Worm (Caenorhabditis elegans) whole organism, midembryonic: ENCODE measurements around the gene str-254.

Source experiments
- T22C8.4 ChIP-seq: fragments of 200-800 bp; sonication (Bioruptor generic); IDR thresholded peaks from 2 replicates; pipeline ENCODE4 v1.3.6; 2022; ENCODE audit warnings: missing genetic modification characterization, missing compliant biosample characterization
- cog-1 ChIP-seq: sonication (generic microtip); optimal IDR thresholded peaks from 2 replicates; lab custom pipeline; 2016; ENCODE audit warnings: missing genetic modification characterization, missing compliant biosample characterization
- flt-1 ChIP-seq: fragments of 200-800 bp; sonication (Bioruptor generic); IDR thresholded peaks from 2 replicates; pipeline ENCODE4 v1.3.6; 2022; ENCODE audit warnings: missing genetic modification characterization, missing compliant biosample characterization
- klf-2 ChIP-seq: fragments of 200-800 bp; sonication (Bioruptor generic); conservative IDR thresholded peaks from 2 replicates; pipeline ENCODE4 v1.3.6; 2022; ENCODE audit warnings: missing genetic modification reagents, missing genetic modification characterization, missing compliant biosample characterization
- med-1 ChIP-seq: sonication (generic microtip); optimal IDR thresholded peaks from 2 replicates; lab custom pipeline; 2017; ENCODE audit warnings: missing genetic modification characterization, mild to moderate bottlenecking, missing compliant biosample characterization, antibody characterized with exemption, missing genetic modification reagents; ENCODE audit not compliant: insufficient read depth
- ref-1 ChIP-seq: fragments of 200-800 bp; sonication (Bioruptor generic); conservative IDR thresholded peaks from 2 replicates; pipeline ENCODE4 v1.3.6; 2022; ENCODE audit warnings: missing genetic modification reagents, missing genetic modification characterization, missing compliant biosample characterization
- tab-1 ChIP-seq: fragments of 200-800 bp; sonication (Bioruptor generic); IDR thresholded peaks from 2 replicates; pipeline ENCODE4 v1.3.6; 2022; ENCODE audit warnings: missing genetic modification characterization, missing compliant biosample characterization
- ztf-23 ChIP-seq: fragments of 200-800 bp; sonication (Bioruptor generic); IDR thresholded peaks from 2 replicates; pipeline ENCODE4 v1.3.6; 2022; ENCODE audit warnings: missing genetic modification reagents, missing genetic modification characterization, missing compliant biosample characterization
- ztf-29 ChIP-seq: fragments of 200-800 bp; sonication (Bioruptor generic); IDR thresholded peaks from 2 replicates; pipeline ENCODE4 v1.3.6; 2022; ENCODE audit warnings: missing genetic modification reagents, missing genetic modification characterization, missing compliant biosample characterization

str-254 gene

DNA sequence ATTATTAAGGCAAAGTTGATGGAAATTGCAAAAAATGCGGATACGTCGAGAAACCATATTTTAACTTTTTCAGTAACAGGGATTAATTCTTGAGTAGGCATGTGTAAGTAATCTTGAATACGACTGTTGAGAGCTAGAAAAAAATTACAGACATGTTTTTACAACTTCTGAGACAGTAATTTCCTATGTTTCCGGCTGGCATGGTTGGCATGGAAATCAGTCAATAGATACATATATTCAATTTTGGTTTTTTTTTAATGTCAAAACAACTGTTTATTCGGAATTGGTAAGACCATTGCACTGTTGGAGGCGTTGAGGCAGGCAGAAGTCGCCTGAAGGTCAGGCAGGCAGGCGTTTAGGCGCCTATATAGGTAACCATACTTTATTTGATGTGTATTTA lies at the start of gene str-254:
TSS of gene str-254 (minus strand) at position 101 of the 400 bp plus-strand sequence.
- TF ChIP-seq med-1 (GFP tag; lab: Kevin White, UChicago), result no peak

- no peak for TF ChIP-seq T22C8.4 (GFP tag; lab: Robert Waterston, UW)
- no peak for TF ChIP-seq ztf-23
- no peak for TF ChIP-seq klf-2 (GFP tag; lab: Robert Waterston, UW)
- TF ChIP-seq cog-1 (tag; lab: Kevin White, UChicago), result no peak
- TF ChIP-seq ztf-29 (GFP tag; lab: Robert Waterston, UW), result no peak
- no peak for TF ChIP-seq med-1 (GFP tag; lab: Kevin White, UChicago)
- no peak for TF ChIP-seq ref-1 (GFP tag; lab: Robert Waterston, UW)
- no peak for TF ChIP-seq flt-1 (GFP tag; lab: Robert Waterston, UW)
- no peak for TF ChIP-seq tab-1 (GFP tag; lab: Robert Waterston, UW)
Measured at ce11 chrV:16202618-16203017, 49.3 kb upstream of the str-254 start, which contains the start of gene F11A5.18. Gene F11A5.18 (plus strand): TSS chrV:16202918.

ce11 chrV:16201730-16202129 lies 48.5 kb upstream of the str-254 start, which contains the start of gene F11A5.17:
Gene F11A5.17 (plus strand): TSS chrV:16202030.
- TF ChIP-seq cog-1 (tag; lab: Kevin White, UChicago) (no peak), med-1 (GFP tag; lab: Kevin White, UChicago) (no peak), ztf-23 (no peak), tab-1 (GFP tag; lab: Robert Waterston, UW) (no peak), ref-1 (GFP tag; lab: Robert Waterston, UW) (no peak), T22C8.4 (GFP tag; lab: Robert Waterston, UW) (no peak), ztf-29 (GFP tag; lab: Robert Waterston, UW) (no peak), klf-2 (GFP tag; lab: Robert Waterston, UW) (no peak), flt-1 (GFP tag; lab: Robert Waterston, UW) (no peak)

DNA sequence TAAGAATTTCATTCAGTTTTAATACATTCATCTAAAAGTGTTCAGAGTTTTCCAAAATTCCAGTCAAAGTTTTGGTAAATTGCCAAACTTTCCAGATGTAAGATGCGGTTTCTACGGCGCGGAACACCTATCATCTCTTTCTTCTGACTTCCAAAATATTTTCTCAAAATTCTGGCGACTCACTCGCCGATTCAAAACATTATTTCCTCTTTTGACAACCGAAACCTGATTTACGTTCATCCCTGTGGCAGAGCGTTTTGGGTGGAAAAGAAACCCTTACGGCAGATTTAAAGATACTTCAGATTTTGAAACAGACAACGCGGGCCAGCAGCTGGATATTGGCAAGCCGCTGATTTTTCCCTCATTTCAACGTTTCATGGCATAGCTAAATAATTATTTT lies 44.7 kb upstream of the str-254 start, which contains the start of gene F11A5.5:
TSS of gene F11A5.5 (plus strand) at position 301 of the 400 bp plus-strand sequence.
- TF ChIP-seq ztf-23 (no peak), flt-1 (GFP tag; lab: Robert Waterston, UW) (no peak), tab-1 (GFP tag; lab: Robert Waterston, UW) (no peak), T22C8.4 (GFP tag; lab: Robert Waterston, UW) (no peak)

DNA sequence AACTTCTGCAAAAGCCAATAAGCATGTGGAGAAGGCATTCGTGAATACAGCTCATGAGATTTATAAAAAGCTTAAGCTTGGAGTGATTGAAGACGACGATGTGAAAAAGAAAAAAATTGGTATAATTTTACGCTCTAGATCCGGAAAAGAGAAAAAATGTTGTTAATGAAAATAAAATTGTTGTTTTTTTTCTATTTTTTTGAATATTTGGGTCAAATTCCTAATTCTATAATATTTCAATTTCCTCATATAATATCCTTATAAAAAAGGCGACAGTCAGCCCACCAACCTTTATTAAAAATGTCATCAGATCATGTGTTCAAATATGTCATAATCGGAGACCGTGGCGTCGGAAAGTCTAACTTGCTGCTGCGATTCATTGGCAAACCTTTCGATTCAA lies 42.1 kb upstream of the str-254 start, which contains the start of gene rabr-3:
TSS of gene rabr-3 (plus strand) at position 301 of the 400 bp plus-strand sequence.
- TF ChIP-seq ztf-29 (GFP tag; lab: Robert Waterston, UW), result no peak
- no peak for TF ChIP-seq T22C8.4 (GFP tag; lab: Robert Waterston, UW)
- TF ChIP-seq cog-1 (tag; lab: Kevin White, UChicago), result no peak
- no peak for TF ChIP-seq tab-1 (GFP tag; lab: Robert Waterston, UW)
- TF ChIP-seq med-1 (GFP tag; lab: Kevin White, UChicago), result no peak
- no peak for TF ChIP-seq ztf-23
- no peak for TF ChIP-seq ref-1 (GFP tag; lab: Robert Waterston, UW)
- no peak for TF ChIP-seq klf-2 (GFP tag; lab: Robert Waterston, UW)
- TF ChIP-seq flt-1 (GFP tag; lab: Robert Waterston, UW), result no peak

DNA sequence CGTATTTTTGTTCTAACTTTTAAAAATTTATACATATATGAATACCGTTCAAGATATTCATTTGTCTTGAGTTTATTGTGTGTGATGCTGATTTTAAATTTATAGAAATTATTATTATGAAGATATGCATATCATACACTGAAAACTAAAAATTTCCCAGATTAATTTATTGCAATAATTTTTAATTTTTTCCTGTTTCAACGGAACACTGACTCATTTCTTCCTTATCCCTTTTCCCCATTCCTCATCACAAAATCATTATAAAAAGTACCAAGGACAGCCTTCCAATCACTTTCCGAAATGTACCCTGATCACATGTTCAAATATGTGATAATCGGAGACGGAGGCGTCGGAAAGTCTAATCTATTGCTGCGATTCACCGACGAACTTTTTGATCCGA lies 41.4 kb upstream of the str-254 start, which contains the start of gene rabr-4:
TSS of gene rabr-4 (plus strand) at position 301 of the 400 bp plus-strand sequence.
- no peak for TF ChIP-seq cog-1 (tag; lab: Kevin White, UChicago)

DNA sequence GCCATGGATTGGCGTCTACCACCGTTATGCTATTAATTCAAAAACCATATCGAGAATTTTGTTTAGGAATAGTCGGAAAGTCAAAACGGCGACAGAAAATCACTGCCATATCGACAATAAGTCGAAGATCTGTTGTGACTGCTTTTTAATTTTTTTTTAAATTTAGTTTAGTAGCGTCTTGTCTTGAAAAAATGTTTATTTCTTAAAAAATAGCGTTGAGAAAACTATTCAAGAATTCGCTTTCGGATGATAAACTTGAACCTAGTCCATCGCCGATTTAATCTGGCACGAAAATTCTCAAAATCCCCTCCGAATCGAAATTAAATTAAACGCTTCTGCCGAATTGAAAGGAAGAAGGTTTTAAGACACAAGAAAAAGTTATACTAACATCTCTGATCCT lies 38.8 kb upstream of the str-254 start, which contains the start of gene srh-279:
TSS of gene srh-279 (plus strand) at position 301 of the 400 bp plus-strand sequence.
- TF ChIP-seq flt-1 (GFP tag; lab: Robert Waterston, UW) (no peak), ref-1 (GFP tag; lab: Robert Waterston, UW) (no peak), tab-1 (GFP tag; lab: Robert Waterston, UW) (no peak), klf-2 (GFP tag; lab: Robert Waterston, UW) (no peak), cog-1 (tag; lab: Kevin White, UChicago) (no peak), med-1 (GFP tag; lab: Kevin White, UChicago) (no peak), ztf-29 (GFP tag; lab: Robert Waterston, UW) (no peak), ztf-23 (no peak), T22C8.4 (GFP tag; lab: Robert Waterston, UW) (no peak)

- no peak for TF ChIP-seq T22C8.4 (GFP tag; lab: Robert Waterston, UW)
- TF ChIP-seq tab-1 (GFP tag; lab: Robert Waterston, UW), result no peak
- no peak for TF ChIP-seq med-1 (GFP tag; lab: Kevin White, UChicago)
- no peak for TF ChIP-seq ztf-23
- no peak for TF ChIP-seq klf-2 (GFP tag; lab: Robert Waterston, UW)
- no peak for TF ChIP-seq cog-1 (tag; lab: Kevin White, UChicago)
- TF ChIP-seq ref-1 (GFP tag; lab: Robert Waterston, UW), result no peak
- no peak for TF ChIP-seq ztf-29 (GFP tag; lab: Robert Waterston, UW)
- TF ChIP-seq flt-1 (GFP tag; lab: Robert Waterston, UW), result no peak
Measured at ce11 chrV:16190485-16190884, 37.2 kb upstream of the str-254 start, which contains the start of gene srh-281. Gene srh-281 (plus strand): TSS chrV:16190785.

DNA sequence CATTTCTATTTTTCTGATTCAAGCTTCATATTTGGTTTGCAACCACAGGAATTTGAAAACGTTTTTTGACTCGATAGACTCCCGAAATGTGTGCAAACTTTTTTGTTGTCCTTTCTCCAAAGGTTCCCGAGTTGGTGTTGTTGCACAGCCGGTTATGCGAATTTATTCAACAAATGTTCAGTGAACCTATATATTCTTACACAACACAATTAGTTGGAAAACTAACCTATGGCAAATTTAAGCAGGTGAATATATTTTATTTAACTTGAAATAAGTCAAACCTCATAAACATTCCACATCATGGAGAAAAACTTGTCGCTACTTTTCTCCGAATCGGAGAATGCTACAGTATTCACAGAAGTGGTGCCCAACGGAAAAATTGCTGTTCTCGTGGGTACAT lies 30.1 kb upstream of the str-254 start, which contains the start of gene srz-14:
TSS of gene srz-14 (plus strand) at position 301 of the 400 bp plus-strand sequence.
- TF ChIP-seq cog-1 (tag; lab: Kevin White, UChicago) (no peak), ztf-23 (no peak), flt-1 (GFP tag; lab: Robert Waterston, UW) (no peak), ztf-29 (GFP tag; lab: Robert Waterston, UW) (no peak), ref-1 (GFP tag; lab: Robert Waterston, UW) (no peak), tab-1 (GFP tag; lab: Robert Waterston, UW) (no peak), klf-2 (GFP tag; lab: Robert Waterston, UW) (no peak), T22C8.4 (GFP tag; lab: Robert Waterston, UW) (no peak)
